Fruit fly (Drosophila melanogaster) whole organism, wandering third instar larva: Measurements from ENCODE around the gene CG3081.

Experiments
- Abd-B ChIP-seq: fragments of >200 bp; optimal IDR thresholded peaks from 2 replicates; lab custom pipeline; 2017; ENCODE audit warnings: missing biosample characterization, missing genetic modification characterization
- CG9705 ChIP-seq: fragments of 200-800 bp; sonication (Bioruptor generic); optimal IDR thresholded peaks from 2 replicates; lab custom pipeline; 2018; ENCODE audit warnings: missing biosample characterization, mild to moderate bottlenecking, missing genetic modification characterization
- CrebA ChIP-seq: fragments of 200-800 bp; sonication (Bioruptor generic); optimal IDR thresholded peaks from 2 replicates; lab custom pipeline; 2016; ENCODE audit warnings: missing biosample characterization, mild to moderate bottlenecking, missing genetic modification characterization, borderline replicate concordance
- Dfd ChIP-seq: fragments of >200 bp; optimal IDR thresholded peaks from 2 replicates; lab custom pipeline; 2017; ENCODE audit warnings: missing biosample characterization, missing genetic modification characterization
- Dif ChIP-seq: fragments of 200-275, 200-300 bp; sonication (Bioruptor generic); optimal IDR thresholded peaks from 2 replicates; lab custom pipeline; 2018; ENCODE audit warnings: missing biosample characterization, missing genetic modification characterization; ENCODE audit not compliant: partially characterized antibody
- GATAd ChIP-seq: sonication (Bioruptor generic); optimal IDR thresholded peaks from 2 replicates; lab custom pipeline; 2016; ENCODE audit warnings: missing biosample characterization, missing genetic modification characterization
- Hr78 ChIP-seq: fragments of >200 bp; optimal IDR thresholded peaks from 2 replicates; lab custom pipeline; 2017; ENCODE audit warnings: missing biosample characterization, missing genetic modification characterization
- Hr83 ChIP-seq: fragments of 200-300 bp; sonication (Bioruptor generic); optimal IDR thresholded peaks from 2 replicates; lab custom pipeline; 2016; ENCODE audit warnings: missing biosample characterization, mild to moderate bottlenecking, missing genetic modification characterization, moderate library complexity; ENCODE audit not compliant: poor library complexity, severe bottlenecking
- Mio ChIP-seq: sonication (Bioruptor generic); optimal IDR thresholded peaks from 2 replicates; lab custom pipeline; 2016; ENCODE audit warnings: missing biosample characterization, missing genetic modification characterization
- Myc ChIP-seq: fragments of >200 bp; optimal IDR thresholded peaks from 2 replicates; lab custom pipeline; 2017
- OdsH ChIP-seq: fragments of 200-800 bp; sonication (Bioruptor generic); optimal IDR thresholded peaks from 2 replicates; lab custom pipeline; 2016; ENCODE audit warnings: missing biosample characterization, mild to moderate bottlenecking, missing genetic modification characterization
- Rel ChIP-seq, 2 experiments: fragments of 200-800 bp; sonication (Bioruptor generic) in 1 of 2; optimal IDR thresholded peaks; 2 replicates in 1 of 2; 3 replicates in 1 of 2; lab custom pipeline; 2016 to 2019; ENCODE audit warnings: mild to moderate bottlenecking in 2 of 2, missing biosample characterization in 2 of 2, missing genetic modification characterization in 2 of 2, moderate library complexity in 1 of 2
- Sp1 ChIP-seq: fragments of 200-800 bp; sonication (Bioruptor generic); optimal IDR thresholded peaks from 3 replicates; lab custom pipeline; 2019; ENCODE audit warnings: missing biosample characterization, mild to moderate bottlenecking, missing genetic modification characterization, moderate library complexity
- Vsx2 ChIP-seq: fragments of 200-300, 225-300 bp; sonication (Bioruptor generic); optimal IDR thresholded peaks from 2 replicates; lab custom pipeline; 2018; ENCODE audit warnings: missing biosample characterization, missing genetic modification characterization; ENCODE audit not compliant: partially characterized antibody
- br ChIP-seq: fragments of 200-800 bp; sonication (Bioruptor generic); optimal IDR thresholded peaks from 2 replicates; lab custom pipeline; 2016; ENCODE audit warnings: missing biosample characterization, missing genetic modification characterization
- dmrt93B ChIP-seq: fragments of 200-800 bp; sonication (Bioruptor generic); optimal IDR thresholded peaks from 2 replicates; lab custom pipeline; 2018; ENCODE audit warnings: missing biosample characterization, mild to moderate bottlenecking, missing genetic modification characterization
- foxo ChIP-seq, 2 experiments: fragments of 200-800 bp; sonication (Bioruptor generic); optimal IDR thresholded peaks; 2 replicates in 1 of 2; 3 replicates in 1 of 2; lab custom pipeline; 2016 to 2017; ENCODE audit warnings: missing biosample characterization in 2 of 2, missing genetic modification characterization in 2 of 2
- fru ChIP-seq: fragments of 200-800 bp; sonication (Bioruptor generic); optimal IDR thresholded peaks from 3 replicates; lab custom pipeline; 2016; ENCODE audit warnings: missing biosample characterization, mild to moderate bottlenecking, missing genetic modification characterization
- h ChIP-seq: fragments of 200-800 bp; sonication (Bioruptor generic); optimal IDR thresholded peaks from 3 replicates; lab custom pipeline; 2016; ENCODE audit warnings: missing biosample characterization, mild to moderate bottlenecking, missing genetic modification characterization
- jim ChIP-seq: fragments of 175-275, 200-325 bp; sonication (Bioruptor generic); optimal IDR thresholded peaks from 2 replicates; lab custom pipeline; 2016; ENCODE audit warnings: missing biosample characterization, mild to moderate bottlenecking, missing genetic modification characterization
- lola ChIP-seq: fragments of >200 bp; optimal IDR thresholded peaks from 2 replicates; lab custom pipeline; 2017; ENCODE audit warnings: missing biosample characterization, missing genetic modification characterization
- pan ChIP-seq: fragments of >200 bp; optimal IDR thresholded peaks from 2 replicates; lab custom pipeline; 2017
- psq ChIP-seq: fragments of 200-800 bp; sonication (Bioruptor generic); optimal IDR thresholded peaks from 3 replicates; lab custom pipeline; 2017; ENCODE audit warnings: missing biosample characterization, mild to moderate bottlenecking, missing genetic modification characterization, moderate library complexity
- rgr ChIP-seq: fragments of 200-800 bp; sonication (Bioruptor generic); optimal IDR thresholded peaks from 3 replicates; lab custom pipeline; 2016; ENCODE audit warnings: missing biosample characterization, mild to moderate bottlenecking, missing genetic modification characterization
- sage ChIP-seq: fragments of 200-800 bp; sonication (Bioruptor generic); optimal IDR thresholded peaks from 2 replicates; lab custom pipeline; 2016; ENCODE audit warnings: missing biosample characterization, mild to moderate bottlenecking, missing genetic modification characterization
- sv ChIP-seq: fragments of 200-800 bp; sonication (Bioruptor generic); optimal IDR thresholded peaks from 3 replicates; lab custom pipeline; 2016; ENCODE audit warnings: missing biosample characterization, missing genetic modification characterization
- usp ChIP-seq: fragments of >200 bp; optimal IDR thresholded peaks from 2 replicates; lab custom pipeline; 2017; ENCODE audit warnings: missing biosample characterization, missing genetic modification characterization
- woc ChIP-seq: sonication (Bioruptor generic); optimal IDR thresholded peaks from 2 replicates; lab custom pipeline; 2016; ENCODE audit warnings: missing biosample characterization, mild to moderate bottlenecking, missing genetic modification characterization

The CG3081 gene

dm6 chrX:4609737-4610136, 34.0 kb downstream of the CG3081 start:
- TF ChIP-seq Sp1 (GFP tag; lab: Kevin White, UChicago) (no peak), h (GFP tag; lab: Kevin White, UChicago) (no peak), rgr (no peak), Mio (no peak), Myc (lab: Kevin White, UChicago) (no peak), psq (GFP tag; lab: Kevin White, UChicago) (no peak)
- TF ChIP-seq, all 38 proteins: peak for 0

dm6 chrX:4606447-4606846, 37.3 kb downstream of the CG3081 start:
- TF ChIP-seq br (no peak), Mio (no peak)

- TF ChIP-seq Hr83 (GFP tag; lab: Kevin White, UChicago) = no peak
- TF ChIP-seq OdsH (GFP tag; lab: Kevin White, UChicago) = no peak
- TF ChIP-seq usp (GFP tag; lab: Kevin White, UChicago) = no peak
- no peak for TF ChIP-seq sv (GFP tag; lab: Kevin White, UChicago)
- no peak for TF ChIP-seq sage (GFP tag; lab: Kevin White, UChicago)
- no peak for TF ChIP-seq jim (GFP tag; lab: Kevin White, UChicago)
- no peak for TF ChIP-seq CrebA
- TF ChIP-seq GATAd (GFP tag; lab: Kevin White, UChicago) = no peak
- no peak for TF ChIP-seq lola (GFP tag; lab: Kevin White, UChicago)
- no peak for TF ChIP-seq dmrt93B (GFP tag; lab: Kevin White, UChicago)
Measured at dm6 chrX:4605313-4605712, 38.5 kb downstream of the CG3081 start.

dm6 chrX:4604553-4604952, 39.2 kb downstream of the CG3081 start:
- TF ChIP-seq Dfd (GFP tag; lab: Kevin White, UChicago) = no peak
- TF ChIP-seq Dif (GFP tag; lab: Kevin White, UChicago) = no peak
- TF ChIP-seq usp (GFP tag; lab: Kevin White, UChicago) = no peak
- TF ChIP-seq sage (GFP tag; lab: Kevin White, UChicago) = no peak
- no peak for TF ChIP-seq fru (GFP tag; lab: Kevin White, UChicago)
- TF ChIP-seq Sp1 (GFP tag; lab: Kevin White, UChicago) = no peak
- no peak for TF ChIP-seq pan (lab: Kevin White, UChicago)
- no peak for TF ChIP-seq Myc (lab: Kevin White, UChicago)
- no peak for TF ChIP-seq Vsx2 (GFP tag; lab: Kevin White, UChicago)
- TF ChIP-seq Hr78 (GFP tag; lab: Kevin White, UChicago) = no peak
- no peak for TF ChIP-seq Abd-B (GFP tag; lab: Kevin White, UChicago)
- TF ChIP-seq sv (GFP tag; lab: Kevin White, UChicago) = no peak
- no peak for TF ChIP-seq CG9705

dm6 chrX:4604107-4604506, 39.7 kb downstream of the CG3081 start:
- TF ChIP-seq OdsH (GFP tag; lab: Kevin White, UChicago) (peak; percentile 17), foxo (GFP tag; optimal IDR thresholded peaks at IDR 0.05; lab: Kevin White, UChicago) (peak in 1 of 2 experiments; percentile 26), Rel (GFP tag; optimal IDR thresholded peaks at IDR 0.05; lab: Kevin White, UChicago) (no peak), Rel (tag; optimal IDR thresholded peaks at IDR 0.05; lab: Kevin White, UChicago) (peak; percentile 58), woc (no peak), h (GFP tag; lab: Kevin White, UChicago) (peak; percentile 38), rgr (no peak)

- TF ChIP-seq Abd-B (GFP tag; lab: Kevin White, UChicago) = no peak
- TF ChIP-seq, all 38 proteins: peak for 0
Measured at dm6 chrX:4599897-4600469, 43.8 kb downstream of the CG3081 start.
